Fruit fly (Drosophila melanogaster) whole organism: Measurements from ENCODE around the gene RpL37A.

Experiments used
- CG8478 ChIP-seq: fragments of >200 bp; optimal IDR thresholded peaks from 2 replicates; lab custom pipeline; 2018; ENCODE audit warnings: inconsistent platforms
- Dll ChIP-seq: fragments of >200 bp; optimal IDR thresholded peaks from 2 replicates; lab custom pipeline; 2017
- EcR ChIP-seq, 2 experiments: fragments of >200 bp; optimal IDR thresholded peaks; 2 replicates each; lab custom pipeline; 2017; ENCODE audit warnings: missing biosample characterization in 2 of 2, missing genetic modification characterization in 2 of 2, missing genetic modification reagents in 2 of 2
- pan ChIP-seq: fragments of >200 bp; optimal IDR thresholded peaks from 2 replicates; lab custom pipeline; 2017
- psq ChIP-seq: fragments of >200 bp; optimal IDR thresholded peaks from 2 replicates; lab custom pipeline; 2017
- usp ChIP-seq: fragments of >200 bp; optimal IDR thresholded peaks from 2 replicates; lab custom pipeline; 2017; ENCODE audit warnings: missing biosample characterization, missing genetic modification characterization, mixed read lengths

- TF ChIP-seq CG8478 (lab: Kevin White, UChicago) = no peak
- no peak for TF ChIP-seq psq (lab: Kevin White, UChicago)
- TF ChIP-seq Dll = no peak
- no peak for TF ChIP-seq pan (lab: Kevin White, UChicago)
- TF ChIP-seq EcR (GFP tag; optimal IDR thresholded peaks at IDR 0.05; lab: Kevin White, UChicago) = no peak
- no peak for TF ChIP-seq usp (GFP tag; lab: Kevin White, UChicago)
These were observed 18.0 kb downstream of the RpL37A start for dm6 chr2L:5088649-5089270.
